Fruit fly (Drosophila melanogaster) Kc167 (cell line): ENCODE results near the gene Duox.

Experiments used
- Sin3A ChIP-seq: fragments of >200 bp; optimal IDR thresholded peaks from 2 replicates; lab custom pipeline; 2018; ENCODE audit warnings: missing external identifiers
- h ChIP-seq: fragments of >200 bp; optimal IDR thresholded peaks from 3 replicates; lab custom pipeline; 2018; ENCODE audit warnings: missing external identifiers
- insv ChIP-seq: fragments of >200 bp; optimal IDR thresholded peaks from 3 replicates; lab custom pipeline; 2018; ENCODE audit warnings: missing external identifiers
- psq ChIP-seq: fragments of >200 bp; optimal IDR thresholded peaks from 2 replicates; lab custom pipeline; 2017; ENCODE audit warnings: missing external identifiers
- ttk ChIP-seq: sonication (Bioruptor generic); optimal IDR thresholded peaks from 2 replicates; lab custom pipeline; 2017; ENCODE audit warnings: missing external identifiers

DNA sequence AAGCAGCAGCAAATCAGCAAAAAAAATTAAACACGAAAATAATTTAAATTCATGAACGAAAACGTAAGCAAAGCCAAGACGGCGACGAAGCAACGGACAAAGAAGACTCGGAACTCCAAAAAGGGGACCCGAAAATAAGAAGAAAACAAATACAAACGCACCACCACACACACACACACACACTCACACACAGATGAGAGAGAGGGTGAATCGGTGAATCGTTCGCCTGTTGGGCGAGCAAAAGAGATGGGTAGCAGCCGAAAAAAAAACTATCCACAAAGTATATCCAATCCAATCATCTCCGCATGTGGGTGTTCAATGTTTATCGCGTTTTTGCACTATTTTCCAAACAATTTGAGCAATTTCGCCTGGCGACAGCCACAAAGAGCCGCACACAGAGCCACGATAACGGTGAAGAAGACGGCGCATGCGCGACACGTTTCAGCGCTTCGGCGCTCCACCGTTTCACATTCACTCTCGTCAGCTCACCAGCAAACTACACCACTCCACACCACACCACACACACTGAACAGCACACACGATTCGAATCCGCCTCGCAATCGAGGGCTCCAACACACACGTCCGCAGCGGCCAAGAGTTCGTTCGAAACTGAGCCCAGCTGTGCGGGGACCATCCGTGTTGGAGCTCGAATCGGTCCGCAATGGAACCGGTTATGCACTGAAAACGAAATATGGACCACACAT, at the start of gene Duox:
- no peak for TF ChIP-seq insv
- TF ChIP-seq psq = no peak
- no peak for TF ChIP-seq Sin3A
- TF ChIP-seq h (lab: Kevin White, UChicago) = no peak
- no peak for TF ChIP-seq ttk (lab: Kevin White, UChicago)
